Fruit fly (Drosophila melanogaster) whole organism, pupa: Measurements from ENCODE around the gene CG1387.

Source experiments
- CG12605 ChIP-seq: fragments of 200-800 bp; sonication (Bioruptor generic); IDR thresholded peaks from 2 replicates; pipeline ENCODE4 v1.3.6; 2022; ENCODE audit warnings: missing biosample characterization, missing genetic modification characterization
- CG14655 ChIP-seq: fragments of 200-800 bp; sonication (Bioruptor generic); optimal IDR thresholded peaks from 3 replicates; lab custom pipeline; 2017; ENCODE audit warnings: mild to moderate bottlenecking, missing biosample characterization, missing genetic modification reagents, missing genetic modification characterization
- CG15710 ChIP-seq: fragments of 200-800 bp; sonication (Bioruptor generic); optimal IDR thresholded peaks from 2 replicates; lab custom pipeline; 2018; ENCODE audit warnings: missing biosample characterization, mild to moderate bottlenecking, missing genetic modification characterization, moderate library complexity
- CG17806 ChIP-seq: fragments of 200-800 bp; sonication (Bioruptor generic); optimal IDR thresholded peaks from 2 replicates; lab custom pipeline; 2018; ENCODE audit warnings: missing biosample characterization, mild to moderate bottlenecking, missing genetic modification characterization, moderate library complexity
- CG8159 ChIP-seq: fragments of 200-800 bp; sonication (Bioruptor generic); optimal IDR thresholded peaks from 3 replicates; lab custom pipeline; 2018; ENCODE audit warnings: missing biosample characterization, mild to moderate bottlenecking, missing genetic modification characterization, moderate library complexity
- CG8301 ChIP-seq: fragments of 200-800 bp; sonication (Bioruptor generic); optimal IDR thresholded peaks from 2 replicates; lab custom pipeline; 2018; ENCODE audit warnings: missing biosample characterization, mild to moderate bottlenecking, missing genetic modification characterization
- CG9948 ChIP-seq: fragments of 200-800 bp; sonication (Bioruptor generic); optimal IDR thresholded peaks from 2 replicates; lab custom pipeline; 2018; ENCODE audit warnings: missing biosample characterization, mild to moderate bottlenecking, missing genetic modification characterization, moderate library complexity
- D1 ChIP-seq: fragments of 200-800 bp; sonication (Bioruptor generic); optimal IDR thresholded peaks from 2 replicates; lab custom pipeline; 2018; ENCODE audit warnings: missing biosample characterization, mild to moderate bottlenecking, missing genetic modification characterization, moderate library complexity
- EcR ChIP-seq: fragments of 200-800 bp; sonication (Bioruptor generic); optimal IDR thresholded peaks from 3 replicates; lab custom pipeline; 2019; ENCODE audit warnings: missing biosample characterization, missing genetic modification characterization, mild to moderate bottlenecking, moderate library complexity, missing genetic modification reagents
- Ets98B ChIP-seq: fragments of 200-800 bp; sonication (Bioruptor generic); IDR thresholded peaks from 2 replicates; pipeline ENCODE4 v1.3.6; 2022; ENCODE audit warnings: missing biosample characterization, missing genetic modification characterization
- Pif1B ChIP-seq: fragments of 200-800 bp; sonication (Bioruptor generic); optimal IDR thresholded peaks from 3 replicates; lab custom pipeline; 2016; ENCODE audit warnings: missing biosample characterization, missing genetic modification characterization
- Snoo ChIP-seq: fragments of 200-800 bp; sonication (Bioruptor generic); optimal IDR thresholded peaks from 3 replicates; lab custom pipeline; 2017; ENCODE audit warnings: missing biosample characterization, mild to moderate bottlenecking, missing genetic modification characterization, inconsistent platforms
- gl ChIP-seq: fragments of 200-800 bp; sonication (Bioruptor generic); optimal IDR thresholded peaks from 2 replicates; lab custom pipeline; 2018; ENCODE audit warnings: missing biosample characterization, mild to moderate bottlenecking, missing genetic modification characterization
- rn ChIP-seq: fragments of 200-800 bp; sonication (Bioruptor generic); IDR thresholded peaks from 2 replicates; pipeline ENCODE4 v1.3.6; 2022; ENCODE audit warnings: missing biosample characterization, missing genetic modification characterization

DNA sequence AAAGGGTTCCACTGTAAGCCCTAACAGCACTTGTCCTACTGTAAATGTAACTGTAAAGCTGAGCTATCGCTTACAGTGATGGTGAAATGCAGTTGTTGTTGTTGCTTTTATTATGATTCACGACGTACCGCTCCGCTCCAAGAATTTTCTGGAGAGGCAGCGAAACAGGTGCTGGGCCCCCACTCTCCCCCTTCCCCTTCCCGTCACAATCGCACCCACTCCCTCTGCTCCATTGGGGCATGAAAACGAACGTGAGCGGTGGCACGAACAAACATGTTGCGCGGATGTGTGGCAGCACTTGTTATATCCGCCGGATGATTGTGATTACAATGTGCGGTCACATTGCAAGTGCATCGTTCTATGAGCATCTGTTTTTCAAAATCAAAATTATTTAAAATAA is 34.0 kb downstream of the CG1387 start:
- TF ChIP-seq EcR (GFP tag; lab: Kevin White, UChicago) (no peak), gl (tag; lab: Kevin White, UChicago) (no peak), D1 (tag; lab: Kevin White, UChicago) (no peak), CG8301 (tag; lab: Kevin White, UChicago) (no peak), CG14655 (GFP tag; lab: Kevin White, UChicago) (no peak), CG8159 (tag; lab: Kevin White, UChicago) (no peak), CG15710 (tag; lab: Kevin White, UChicago) (no peak), Ets98B (GFP tag; lab: Robert Waterston, UW) (no peak), Snoo (no peak), CG12605 (GFP tag; lab: Robert Waterston, UW) (no peak), CG9948 (tag; lab: Kevin White, UChicago) (no peak), Pif1B (GFP tag; lab: Kevin White, UChicago) (no peak), rn (no peak), CG17806 (tag; lab: Kevin White, UChicago) (no peak)
